Fruit fly (Drosophila melanogaster): ENCODE data around the gene ppk19.

Gene ppk19

DNA sequence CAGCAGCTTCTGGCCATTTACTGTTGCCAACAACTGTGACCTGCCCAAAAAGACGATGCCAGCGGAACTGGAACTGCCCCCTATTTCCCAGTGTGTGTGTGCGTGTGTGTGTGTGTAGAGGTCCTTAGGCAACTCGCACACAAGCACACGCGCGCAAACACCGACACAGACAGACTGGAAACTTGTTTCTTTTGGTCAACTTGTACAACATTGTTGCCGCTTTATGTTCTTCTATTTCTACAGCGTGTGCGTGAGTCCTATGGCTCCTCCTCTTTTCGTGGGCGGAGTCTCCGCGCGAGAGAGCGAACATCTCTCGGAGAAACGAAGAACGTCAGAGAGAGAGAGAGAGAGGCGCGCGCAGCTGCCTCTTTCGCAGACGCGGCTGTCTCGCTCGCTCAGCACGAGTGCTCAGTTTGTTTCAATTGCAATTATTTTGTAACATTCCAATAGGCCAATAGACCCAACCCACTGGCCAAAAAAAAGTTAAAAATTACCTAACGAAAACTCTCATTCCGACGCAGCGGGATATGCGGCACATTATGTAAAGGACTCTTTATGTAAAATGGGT is 18.8 kb downstream of the ppk19 start:
- no peak for TF ChIP-seq CG1792 (GFP tag; optimal IDR thresholded peaks at IDR 0.05)
- no peak for TF ChIP-seq Abd-B (GFP tag; optimal IDR thresholded peaks at IDR 0.05)
- no peak for TF ChIP-seq zfh1 (GFP tag; IDR thresholded peaks at IDR 0.05)
- TF ChIP-seq jumu (GFP tag; optimal IDR thresholded peaks at IDR 0.05): no peak
- TF ChIP-seq pb (GFP tag; optimal IDR thresholded peaks at IDR 0.05): no peak
- TF ChIP-seq nerfin-2 (GFP tag; IDR thresholded peaks at IDR 0.05; ENCODE audit: partially characterized antibody): no peak
- TF ChIP-seq CG2889 (GFP tag; IDR thresholded peaks at IDR 0.05): no peak
- TF ChIP-seq CG11085 (GFP tag; IDR thresholded peaks at IDR 0.05): no peak
- TF ChIP-seq Nf-YC (tag; optimal IDR thresholded peaks at IDR 0.05): peak; percentile 95
- no peak for TF ChIP-seq CG11723 (GFP tag; optimal IDR thresholded peaks at IDR 0.05)
- no peak for TF ChIP-seq eve (GFP tag; optimal IDR thresholded peaks at IDR 0.05)
- TF ChIP-seq Dek (tag; optimal IDR thresholded peaks at IDR 0.05): no peak
- TF ChIP-seq ato (GFP tag; IDR thresholded peaks at IDR 0.05; ENCODE audit: partially characterized antibody): no peak
- TF ChIP-seq CkIIα-i1 (GFP tag; IDR thresholded peaks at IDR 0.05): no peak
- TF ChIP-seq Stat92E (GFP tag; optimal IDR thresholded peaks at IDR 0.05): no peak
- no peak for TF ChIP-seq ken (GFP tag; IDR thresholded peaks at IDR 0.05)
- TF ChIP-seq bsh (GFP tag; optimal IDR thresholded peaks at IDR 0.05): no peak
- TF ChIP-seq CG6175 (GFP tag; IDR thresholded peaks at IDR 0.05): no peak
- no peak for TF ChIP-seq CG18262 (tag; optimal IDR thresholded peaks at IDR 0.05)
- no peak for TF ChIP-seq D19B (GFP tag; optimal IDR thresholded peaks at IDR 0.05)
- no peak for TF ChIP-seq Fer1 (GFP tag; optimal IDR thresholded peaks at IDR 0.05)
- no peak for TF ChIP-seq TFAM (GFP tag; optimal IDR thresholded peaks at IDR 0.05)
- TF ChIP-seq Adf1 (GFP tag; IDR thresholded peaks at IDR 0.05): peak; percentile 20; the same call in 1 of the 2 replicates
- TF ChIP-seq cg (GFP tag; optimal IDR thresholded peaks at IDR 0.05): peak; percentile 78
- no peak for TF ChIP-seq CG2202 (tag; optimal IDR thresholded peaks at IDR 0.05)
- TF ChIP-seq prd (optimal IDR thresholded peaks at IDR 0.05): no peak
- no peak for TF ChIP-seq prd (GFP tag; IDR thresholded peaks at IDR 0.05)
- peak; percentile 53 for TF ChIP-seq Deaf1 (tag; optimal IDR thresholded peaks at IDR 0.05)
- TF ChIP-seq ttk (GFP tag; IDR thresholded peaks at IDR 0.05): no peak
- no peak for TF ChIP-seq CG12071 (GFP tag; optimal IDR thresholded peaks at IDR 0.05)
- TF ChIP-seq Nf-YB (GFP tag; optimal IDR thresholded peaks at IDR 0.05): peak; percentile 95
- TF ChIP-seq CG10321 (GFP tag; IDR thresholded peaks at IDR 0.05): peak; percentile 82
- no peak for TF ChIP-seq stc (GFP tag; IDR thresholded peaks at IDR 0.05)
- TF ChIP-seq pros (GFP tag; optimal IDR thresholded peaks at IDR 0.05): no peak
- TF ChIP-seq gro (GFP tag; optimal IDR thresholded peaks at IDR 0.05): no peak
- no peak for TF ChIP-seq usp (GFP tag; optimal IDR thresholded peaks at IDR 0.05)
- peak; percentile 59; the same call in 1 of the 2 replicates for TF ChIP-seq seq (GFP tag; IDR thresholded peaks at IDR 0.05)
- peak; percentile 79 for TF ChIP-seq Elba2 (GFP tag; optimal IDR thresholded peaks at IDR 0.05)
- no peak for TF ChIP-seq CG6854 (GFP tag; optimal IDR thresholded peaks at IDR 0.05)
- TF ChIP-seq CG6254 (GFP tag; optimal IDR thresholded peaks at IDR 0.05): no peak
- no peak for TF ChIP-seq CG9817 (tag; optimal IDR thresholded peaks at IDR 0.05)
- no peak for TF ChIP-seq CG10462 (GFP tag; optimal IDR thresholded peaks at IDR 0.05)
- no peak for TF ChIP-seq Atf3 (GFP tag; optimal IDR thresholded peaks at IDR 0.05)
- TF ChIP-seq Jarid2 (GFP tag; optimal IDR thresholded peaks at IDR 0.05): peak; percentile 42
- no peak for TF ChIP-seq Atf6 (GFP tag; IDR thresholded peaks at IDR 0.05)
- TF ChIP-seq Mrtf (GFP tag; IDR thresholded peaks at IDR 0.05): no peak
- no peak for TF ChIP-seq CG5953 (GFP tag; IDR thresholded peaks at IDR 0.05)
- TF ChIP-seq Xrp1 (GFP tag; IDR thresholded peaks at IDR 0.05): no peak
- peak; percentile 93 for TF ChIP-seq CG1832 (GFP tag; optimal IDR thresholded peaks at IDR 0.05)
- no peak for TF ChIP-seq tll (GFP tag; optimal IDR thresholded peaks at IDR 0.05)
- TF ChIP-seq CTCF (GFP tag; optimal IDR thresholded peaks at IDR 0.05): no peak

All from whole organism, embryonic.